Worm (Caenorhabditis elegans) whole organism, L2 larva: ENCODE data around the gene E01G6.1.

Source experiments
- alr-1 ChIP-seq: fragments of 150-350 bp; optimal IDR thresholded peaks from 2 replicates; lab custom pipeline; 2014; ENCODE audit warnings: missing biosample characterization, missing genetic modification characterization
- ama-1 ChIP-seq: fragments of 150-350 bp; optimal IDR thresholded peaks from 2 replicates; lab custom pipeline; 2018; ENCODE audit warnings: inconsistent platforms
- mdl-1 ChIP-seq, 2 experiments: fragments of 150-350 bp in 1 of 2; sonication (generic microtip) in 1 of 2; optimal IDR thresholded peaks; 2 replicates each; lab custom pipeline; 2017; ENCODE audit warnings: missing biosample characterization in 2 of 2, missing genetic modification characterization in 2 of 2
- nhr-10 ChIP-seq: sonication (generic microtip); optimal IDR thresholded peaks from 2 replicates; lab custom pipeline; 2017; ENCODE audit warnings: missing biosample characterization, missing genetic modification characterization
- nhr-11 ChIP-seq: fragments of 150-350 bp; optimal IDR thresholded peaks from 2 replicates; lab custom pipeline; 2014; ENCODE audit warnings: missing biosample characterization, missing genetic modification characterization
- nhr-25 ChIP-seq: fragments of 150-350 bp; sonication (generic microtip); optimal IDR thresholded peaks from 3 replicates; lab custom pipeline; 2014; ENCODE audit warnings: missing biosample characterization, missing genetic modification characterization
- nhr-6 ChIP-seq: fragments of 150-350 bp; optimal IDR thresholded peaks from 2 replicates; lab custom pipeline; 2014; ENCODE audit warnings: missing biosample characterization, missing genetic modification characterization
- skn-1 ChIP-seq: sonication (generic microtip); optimal IDR thresholded peaks from 2 replicates; lab custom pipeline; 2017; ENCODE audit warnings: missing biosample characterization, missing genetic modification characterization
- unc-62 ChIP-seq: fragments of 150-350 bp; optimal IDR thresholded peaks from 2 replicates; lab custom pipeline; 2014; ENCODE audit warnings: missing biosample characterization, missing genetic modification reagents, missing genetic modification characterization

ce11 chrX:12282911-12283310 lies 22.2 kb downstream of the E01G6.1 start, which contains the start of gene C04B4.2:
- TF ChIP-seq mdl-1 (tag; optimal IDR thresholded peaks at IDR 0.05; lab: Kevin White, UChicago), result no peak
- no peak for TF ChIP-seq alr-1 (tag; lab: Kevin White, UChicago)
- TF ChIP-seq unc-62 (GFP tag; lab: Kevin White, UChicago), result no peak
- no peak for TF ChIP-seq skn-1 (tag; lab: Kevin White, UChicago)
- TF ChIP-seq nhr-6 (tag; lab: Kevin White, UChicago), result no peak
- TF ChIP-seq nhr-25 (tag; lab: Kevin White, UChicago), result no peak
- no peak for TF ChIP-seq ama-1
- no peak for TF ChIP-seq nhr-10 (tag; lab: Kevin White, UChicago)
- no peak for TF ChIP-seq nhr-11
